Fruit fly (Drosophila melanogaster) whole organism, embryonic: Measurements from ENCODE around the gene CG1910.

ENCODE experiments used
- Asciz ChIP-seq: fragments of 200-800 bp; sonication (Bioruptor generic); optimal IDR thresholded peaks from 2 replicates; lab custom pipeline; 2017; ENCODE audit warnings: missing biosample characterization, mild to moderate bottlenecking, missing genetic modification characterization, missing genetic modification reagents
- Bgb ChIP-seq: fragments of 200-800 bp; sonication (Bioruptor generic); IDR thresholded peaks from 2 replicates; pipeline ENCODE4 v1.3.6; 2022; ENCODE audit warnings: missing biosample characterization, missing genetic modification characterization; ENCODE audit not compliant: partially characterized antibody
- C15 ChIP-seq: fragments of 200-800 bp; sonication (Bioruptor generic); IDR thresholded peaks from 3 replicates; pipeline ENCODE4 v1.3.6; 2022; ENCODE audit warnings: missing biosample characterization, missing genetic modification characterization
- CG10267 ChIP-seq: fragments of 200-800 bp; sonication (Bioruptor generic); optimal IDR thresholded peaks from 2 replicates; lab custom pipeline; 2018; ENCODE audit warnings: missing biosample characterization, mild to moderate bottlenecking, missing genetic modification characterization, moderate library complexity
- CG10462 ChIP-seq: fragments of 200-800 bp; sonication (Bioruptor generic); optimal IDR thresholded peaks from 2 replicates; lab custom pipeline; 2016; ENCODE audit warnings: missing biosample characterization, missing genetic modification characterization
- CG10565 ChIP-seq: fragments of 200-800 bp; sonication (Bioruptor generic); optimal IDR thresholded peaks from 3 replicates; lab custom pipeline; 2016; ENCODE audit warnings: missing biosample characterization, mild to moderate bottlenecking, missing genetic modification characterization
- CG11695 ChIP-seq: fragments of 200-800 bp; sonication (Bioruptor generic); IDR thresholded peaks from 3 replicates; pipeline ENCODE4 v1.3.6; 2022; ENCODE audit warnings: missing biosample characterization, missing genetic modification characterization
- CG12104 ChIP-seq: fragments of 200-800 bp; sonication (Bioruptor generic); optimal IDR thresholded peaks from 3 replicates; lab custom pipeline; 2016; ENCODE audit warnings: missing biosample characterization, missing genetic modification characterization
- CG1233 ChIP-seq: fragments of 200-800 bp; sonication (Bioruptor generic); optimal IDR thresholded peaks from 4 replicates; lab custom pipeline; 2018; ENCODE audit warnings: missing biosample characterization, mild to moderate bottlenecking, missing genetic modification characterization
- CG12744 ChIP-seq: fragments of 200-800 bp; sonication (Bioruptor generic); optimal IDR thresholded peaks from 2 replicates; lab custom pipeline; 2016; ENCODE audit warnings: missing biosample characterization, missing genetic modification characterization
- CG14014 ChIP-seq: fragments of 200-800 bp; sonication (Bioruptor generic); IDR thresholded peaks from 2 replicates; pipeline ENCODE4 v1.3.6; 2022; ENCODE audit warnings: missing biosample characterization, missing genetic modification characterization
- CG14050 ChIP-seq: fragments of 200-800 bp; sonication (Bioruptor generic); IDR thresholded peaks from 3 replicates; pipeline ENCODE4 v1.3.6; 2022; ENCODE audit warnings: missing biosample characterization, missing genetic modification characterization
- CG15269 ChIP-seq: fragments of 200-800 bp; sonication (Bioruptor generic); optimal IDR thresholded peaks from 2 replicates; lab custom pipeline; 2018; ENCODE audit warnings: missing biosample characterization, mild to moderate bottlenecking, missing genetic modification characterization, moderate library complexity
- CG1529 ChIP-seq: fragments of 200-800 bp; sonication (Bioruptor generic); optimal IDR thresholded peaks from 3 replicates; lab custom pipeline; 2018; ENCODE audit warnings: missing biosample characterization, missing genetic modification characterization
- CG15514 ChIP-seq: fragments of 200-800 bp; sonication (Bioruptor generic); optimal IDR thresholded peaks from 3 replicates; lab custom pipeline; 2017; ENCODE audit warnings: missing biosample characterization, missing genetic modification characterization, mild to moderate bottlenecking, moderate library complexity, missing genetic modification reagents
- CG17328 ChIP-seq: fragments of 200-800 bp; sonication (Bioruptor generic); IDR thresholded peaks from 2 replicates; pipeline ENCODE4 v1.3.6; 2022; ENCODE audit warnings: missing biosample characterization, missing genetic modification characterization
- CG17361 ChIP-seq: fragments of 200-800 bp; sonication (Bioruptor generic); IDR thresholded peaks from 3 replicates; pipeline ENCODE4 v1.3.6; 2022; ENCODE audit warnings: missing biosample characterization, missing genetic modification characterization
- CG2120 ChIP-seq: fragments of 200-800 bp; sonication (Bioruptor generic); optimal IDR thresholded peaks from 3 replicates; lab custom pipeline; 2016; ENCODE audit warnings: missing biosample characterization, missing genetic modification characterization
- CG30020 ChIP-seq: fragments of 200-800 bp; optimal IDR thresholded peaks from 2 replicates; lab custom pipeline; 2019; ENCODE audit warnings: missing biosample characterization, mild to moderate bottlenecking, missing genetic modification characterization, moderate library complexity
- CG30403 ChIP-seq: fragments of 200-800 bp; sonication (Bioruptor generic); optimal IDR thresholded peaks from 3 replicates; lab custom pipeline; 2016; ENCODE audit warnings: missing biosample characterization, missing genetic modification characterization
- CG3163 ChIP-seq: fragments of 200-800 bp; sonication (Bioruptor generic); optimal IDR thresholded peaks from 3 replicates; lab custom pipeline; 2016; ENCODE audit warnings: missing biosample characterization, missing genetic modification characterization
- CG3847 ChIP-seq: fragments of 200-800 bp; sonication (Bioruptor generic); IDR thresholded peaks from 2 replicates; pipeline ENCODE4 v1.3.6; 2022; ENCODE audit warnings: missing biosample characterization, missing genetic modification characterization
- CG6683 ChIP-seq: fragments of 200-800 bp; sonication (Bioruptor generic); optimal IDR thresholded peaks from 2 replicates; lab custom pipeline; 2017; ENCODE audit warnings: missing biosample characterization, mild to moderate bottlenecking, missing genetic modification characterization, missing genetic modification reagents
- CG6689 ChIP-seq: fragments of 200-800 bp; sonication (Bioruptor generic); IDR thresholded peaks from 2 replicates; pipeline ENCODE4 v1.3.6; 2022; ENCODE audit warnings: missing biosample characterization, missing genetic modification characterization
- CG9932 ChIP-seq: fragments of 200-800 bp; sonication (Bioruptor generic); IDR thresholded peaks from 2 replicates; pipeline ENCODE4 v1.3.6; 2022; ENCODE audit warnings: missing biosample characterization, missing genetic modification characterization
- Dip3 ChIP-seq: fragments of 200-800 bp; sonication (Bioruptor generic); optimal IDR thresholded peaks from 3 replicates; lab custom pipeline; 2016; ENCODE audit warnings: missing biosample characterization, missing genetic modification characterization
- Doc3 ChIP-seq: fragments of 200-800 bp; sonication (Bioruptor generic); IDR thresholded peaks from 3 replicates; pipeline ENCODE4 v1.3.6; 2022; ENCODE audit warnings: missing biosample characterization, missing genetic modification characterization; ENCODE audit not compliant: partially characterized antibody
- Fer3 ChIP-seq: fragments of 200-800 bp; sonication (Bioruptor generic); optimal IDR thresholded peaks from 2 replicates; lab custom pipeline; 2018; ENCODE audit warnings: missing biosample characterization, mild to moderate bottlenecking, missing genetic modification characterization, moderate library complexity
- Hand ChIP-seq: fragments of 200-800 bp; sonication (Bioruptor generic); optimal IDR thresholded peaks from 2 replicates; lab custom pipeline; 2017; ENCODE audit warnings: mild to moderate bottlenecking, missing biosample characterization, missing genetic modification reagents, missing genetic modification characterization
- Hey ChIP-seq: fragments of 200-800 bp; sonication (Bioruptor generic); optimal IDR thresholded peaks from 3 replicates; lab custom pipeline; 2018; ENCODE audit warnings: missing biosample characterization, mild to moderate bottlenecking, missing genetic modification characterization
- Max ChIP-seq: fragments of 200-800 bp; sonication (Bioruptor generic); optimal IDR thresholded peaks from 2 replicates; lab custom pipeline; 2016; ENCODE audit warnings: missing biosample characterization, mild to moderate bottlenecking, missing genetic modification characterization
- Six4 ChIP-seq: fragments of 200-800 bp; sonication (Bioruptor generic); optimal IDR thresholded peaks from 2 replicates; lab custom pipeline; 2016; ENCODE audit warnings: missing biosample characterization, missing genetic modification characterization
- amos ChIP-seq: fragments of 200-800 bp; sonication (Bioruptor generic); IDR thresholded peaks from 2 replicates; pipeline ENCODE4 v1.3.6; 2022; ENCODE audit warnings: missing biosample characterization, missing genetic modification characterization; ENCODE audit not compliant: partially characterized antibody
- aop ChIP-seq: fragments of 200-800 bp; sonication (Bioruptor generic); IDR thresholded peaks from 2 replicates; pipeline ENCODE4 v1.3.6; 2022; ENCODE audit warnings: missing biosample characterization, missing genetic modification characterization
- chif ChIP-seq, 2 experiments: fragments of 200-800 bp; sonication (Bioruptor generic); optimal IDR thresholded peaks; 3 replicates each; lab custom pipeline; 2016; ENCODE audit warnings: missing biosample characterization in 2 of 2, missing genetic modification characterization in 2 of 2
- chn ChIP-seq: fragments of 200-800 bp; sonication (Bioruptor generic); optimal IDR thresholded peaks from 2 replicates; lab custom pipeline; 2016; ENCODE audit warnings: missing biosample characterization, missing genetic modification characterization
- jumu ChIP-seq: fragments of 200-800 bp; sonication (Bioruptor generic); optimal IDR thresholded peaks from 3 replicates; lab custom pipeline; 2016; ENCODE audit warnings: missing biosample characterization, missing genetic modification characterization
- knrl ChIP-seq: fragments of 200-800 bp; sonication (Bioruptor generic); IDR thresholded peaks from 3 replicates; pipeline ENCODE4 v1.3.6; 2022; ENCODE audit warnings: missing biosample characterization, missing genetic modification characterization; ENCODE audit not compliant: partially characterized antibody
- mirr ChIP-seq: fragments of 200-800 bp; sonication (Bioruptor generic); optimal IDR thresholded peaks from 3 replicates; lab custom pipeline; 2018; ENCODE audit warnings: missing biosample characterization, mild to moderate bottlenecking, missing genetic modification characterization
- nmo ChIP-seq: fragments of 200-800 bp; sonication (Bioruptor generic); optimal IDR thresholded peaks from 2 replicates; lab custom pipeline; 2018; ENCODE audit warnings: missing biosample characterization, mild to moderate bottlenecking, missing genetic modification characterization, moderate library complexity
- odd ChIP-seq: fragments of 200-800 bp; sonication (Bioruptor generic); optimal IDR thresholded peaks from 2 replicates; lab custom pipeline; 2017; ENCODE audit warnings: missing biosample characterization, mild to moderate bottlenecking, missing genetic modification characterization
- pho ChIP-seq: fragments of 200-800 bp; sonication (Bioruptor generic); optimal IDR thresholded peaks from 2 replicates; lab custom pipeline; 2016; ENCODE audit warnings: missing biosample characterization, missing genetic modification characterization
- pnt ChIP-seq: fragments of 200-800 bp; sonication (Bioruptor generic); optimal IDR thresholded peaks from 3 replicates; lab custom pipeline; 2016; ENCODE audit warnings: missing biosample characterization, missing genetic modification characterization
- sisA ChIP-seq: fragments of 200-800 bp; sonication (Bioruptor generic); IDR thresholded peaks from 2 replicates; pipeline ENCODE4 v1.3.6; 2022; ENCODE audit warnings: missing biosample characterization, missing genetic modification characterization
- slbo ChIP-seq: fragments of 200-800 bp; sonication (Bioruptor generic); IDR thresholded peaks from 2 replicates; pipeline ENCODE4 v1.3.6; 2022; ENCODE audit warnings: missing biosample characterization, missing genetic modification characterization
- twi ChIP-seq: fragments of 200-800 bp; optimal IDR thresholded peaks from 2 replicates; lab custom pipeline; 2019; ENCODE audit warnings: missing biosample characterization, mild to moderate bottlenecking, missing genetic modification characterization, moderate library complexity
- vnd ChIP-seq: fragments of 200-800 bp; sonication (Bioruptor generic); IDR thresholded peaks from 3 replicates; pipeline ENCODE4 v1.3.6; 2022; ENCODE audit warnings: missing biosample characterization, missing genetic modification characterization; ENCODE audit not compliant: partially characterized antibody
- zen ChIP-seq: fragments of 200-800 bp; sonication (Bioruptor generic); optimal IDR thresholded peaks from 3 replicates; lab custom pipeline; 2018; ENCODE audit warnings: missing biosample characterization, mild to moderate bottlenecking, missing genetic modification characterization, moderate library complexity
- zfh2 ChIP-seq: fragments of 200-800 bp; sonication (Bioruptor generic); optimal IDR thresholded peaks from 2 replicates; lab custom pipeline; 2016; ENCODE audit warnings: missing biosample characterization, missing genetic modification characterization

Gene CG1910

dm6 chr3R:31793664-31794417 lies 46.4 kb downstream of the CG1910 start, which contains the start of the genes Mccc1 and Acf (continued):
- no peak for TF ChIP-seq pho (GFP tag; lab: Kevin White, UChicago)
- TF ChIP-seq CG6683 (GFP tag; lab: Kevin White, UChicago), result no peak
- peak; percentile 65 for TF ChIP-seq CG30403 (GFP tag; lab: Kevin White, UChicago)
- TF ChIP-seq CG10565, result no peak
- no peak for TF ChIP-seq aop (GFP tag; lab: Robert Waterston, UW)
- TF ChIP-seq CG15269 (tag; lab: Kevin White, UChicago), result no peak
- TF ChIP-seq zen (tag; lab: Kevin White, UChicago), result peak; percentile 47
- TF ChIP-seq CG17328 (GFP tag; lab: Robert Waterston, UW), result 0 out of 2 replicates have a peak, but pooled peaks have one; percentile 13
- TF ChIP-seq CG14050 (GFP tag; lab: Robert Waterston, UW), result no peak
- peak in 1 of 2 experiments; percentile 31 for TF ChIP-seq chif (GFP tag; optimal IDR thresholded peaks at IDR 0.05; lab: Kevin White, UChicago)
- peak; percentile 44; the same call in 1 of the 2 replicates for TF ChIP-seq CG3847 (GFP tag; lab: Robert Waterston, UW)
- peak; percentile 91; the same call in 2 of the 3 replicates for TF ChIP-seq CG17361
- TF ChIP-seq CG11695 (GFP tag; lab: Robert Waterston, UW), result no peak
- no peak for TF ChIP-seq pnt (GFP tag; lab: Kevin White, UChicago)
- TF ChIP-seq vnd (GFP tag; lab: Robert Waterston, UW), result peak; percentile 51
- peak; percentile 54; the same call in 1 of the 2 replicates for TF ChIP-seq Bgb (GFP tag; lab: Robert Waterston, UW)
- peak; percentile 54 for TF ChIP-seq CG30020
- no peak for TF ChIP-seq odd (GFP tag; lab: Kevin White, UChicago)
- no peak for TF ChIP-seq CG3163 (GFP tag; lab: Kevin White, UChicago)
- peak; percentile 71 for TF ChIP-seq CG10462 (GFP tag; lab: Kevin White, UChicago)
- TF ChIP-seq jumu (GFP tag; lab: Kevin White, UChicago), result peak; percentile 31
- TF ChIP-seq mirr, result no peak
- peak; percentile 20; the same call in 1 of the 2 replicates for TF ChIP-seq sisA (GFP tag; lab: Robert Waterston, UW)
- no peak for TF ChIP-seq Hand (GFP tag; lab: Kevin White, UChicago)
- TF ChIP-seq twi, result no peak
- TF ChIP-seq CG15514 (GFP tag; lab: Kevin White, UChicago), result peak; percentile 89
- no peak for TF ChIP-seq CG12104 (GFP tag; lab: Kevin White, UChicago)
- peak; percentile 26 for TF ChIP-seq Dip3 (GFP tag; lab: Kevin White, UChicago)
- peak; percentile 31; the same call in 1 of the 2 replicates for TF ChIP-seq CG6689
- TF ChIP-seq knrl, result peak; percentile 65; the same call in 2 of the 3 replicates
- TF ChIP-seq zfh2 (GFP tag; lab: Kevin White, UChicago), result peak; percentile 61
- peak; percentile 52 for TF ChIP-seq CG10267 (tag; lab: Kevin White, UChicago)
- TF ChIP-seq nmo (GFP tag; lab: Kevin White, UChicago), result peak; percentile 36
- no peak for TF ChIP-seq Six4 (GFP tag; lab: Kevin White, UChicago)
- no peak for TF ChIP-seq chn (GFP tag; lab: Kevin White, UChicago)
- TF ChIP-seq CG2120 (GFP tag; lab: Kevin White, UChicago), result peak; percentile 68
- TF ChIP-seq Fer3 (tag; lab: Kevin White, UChicago), result no peak
- TF ChIP-seq CG1529 (GFP tag; lab: Kevin White, UChicago), result no peak
- TF ChIP-seq amos, result peak; percentile 65
- TF ChIP-seq CG12744 (GFP tag; lab: Kevin White, UChicago), result no peak
- no peak for TF ChIP-seq Hey (tag; lab: Kevin White, UChicago)
- TF ChIP-seq CG1233 (GFP tag; lab: Kevin White, UChicago), result no peak
- TF ChIP-seq CG14014 (GFP tag; lab: Robert Waterston, UW), result 0 out of 2 replicates have a peak, but pooled peaks have one; percentile 15
- peak; percentile 43 for TF ChIP-seq slbo (GFP tag; lab: Robert Waterston, UW)
- peak; percentile 50; the same call in 2 of the 3 replicates for TF ChIP-seq Doc3 (GFP tag; lab: Robert Waterston, UW)
- TF ChIP-seq CG9932 (GFP tag; lab: Robert Waterston, UW), result peak; percentile 45
- no peak for TF ChIP-seq C15 (GFP tag; lab: Robert Waterston, UW)
- peak; percentile 61 for TF ChIP-seq Max
- TF ChIP-seq Asciz, result no peak
